Fruit fly (Drosophila melanogaster) whole organism, embryonic: ENCODE measurements around the gene CG8142.

Source experiments
- ATbp ChIP-seq: fragments of 200-800 bp; sonication (Bioruptor generic); optimal IDR thresholded peaks from 2 replicates; lab custom pipeline; 2017; ENCODE audit warnings: missing biosample characterization, mild to moderate bottlenecking, missing genetic modification characterization, missing genetic modification reagents
- Abd-B ChIP-seq: fragments of 200-800 bp; sonication (Bioruptor generic); optimal IDR thresholded peaks from 2 replicates; lab custom pipeline; 2018; ENCODE audit warnings: missing biosample characterization, mild to moderate bottlenecking, missing genetic modification characterization, moderate library complexity
- Antp ChIP-seq: fragments of 200-800 bp; sonication (Bioruptor generic); optimal IDR thresholded peaks from 3 replicates; lab custom pipeline; 2016; ENCODE audit warnings: missing biosample characterization, missing genetic modification characterization
- BEAF-32 ChIP-seq: fragments of 200-800 bp; sonication (Bioruptor generic); optimal IDR thresholded peaks from 3 replicates; lab custom pipeline; 2017; ENCODE audit warnings: missing biosample characterization, missing genetic modification characterization, mild to moderate bottlenecking, moderate library complexity, missing genetic modification reagents
- CG10267 ChIP-seq: fragments of 200-800 bp; sonication (Bioruptor generic); optimal IDR thresholded peaks from 2 replicates; lab custom pipeline; 2018; ENCODE audit warnings: missing biosample characterization, mild to moderate bottlenecking, missing genetic modification characterization, moderate library complexity
- CG10979 ChIP-seq: fragments of 200-800 bp; sonication (Bioruptor generic); optimal IDR thresholded peaks from 2 replicates; lab custom pipeline; 2018; ENCODE audit warnings: missing biosample characterization, mild to moderate bottlenecking, missing genetic modification characterization, moderate library complexity
- CG12071 ChIP-seq: fragments of 200-800 bp; sonication (Bioruptor generic); optimal IDR thresholded peaks from 3 replicates; lab custom pipeline; 2018; ENCODE audit warnings: missing biosample characterization, mild to moderate bottlenecking, missing genetic modification characterization
- CG12155 ChIP-seq: fragments of 200-800 bp; sonication (Bioruptor generic); optimal IDR thresholded peaks from 3 replicates; lab custom pipeline; 2016; ENCODE audit warnings: missing biosample characterization, missing genetic modification characterization
- CG12299 ChIP-seq: fragments of 200-800 bp; sonication (Bioruptor generic); optimal IDR thresholded peaks from 2 replicates; lab custom pipeline; 2018; ENCODE audit warnings: missing biosample characterization, mild to moderate bottlenecking, missing genetic modification characterization
- CG1647 ChIP-seq: fragments of 200-800 bp; sonication (Bioruptor generic); optimal IDR thresholded peaks from 3 replicates; lab custom pipeline; 2016; ENCODE audit warnings: missing biosample characterization, missing genetic modification characterization
- CG17186 ChIP-seq: fragments of 200-800 bp; sonication (Bioruptor generic); optimal IDR thresholded peaks from 3 replicates; lab custom pipeline; 2017; ENCODE audit warnings: missing biosample characterization, missing genetic modification reagents, missing genetic modification characterization
- CG17829 ChIP-seq: fragments of 200-800 bp; optimal IDR thresholded peaks from 2 replicates; lab custom pipeline; 2019; ENCODE audit warnings: missing biosample characterization, mild to moderate bottlenecking, missing genetic modification characterization, moderate library complexity
- CG17912 ChIP-seq: fragments of 200-800 bp; sonication (Bioruptor generic); optimal IDR thresholded peaks from 2 replicates; lab custom pipeline; 2018; ENCODE audit warnings: missing biosample characterization, mild to moderate bottlenecking, missing genetic modification characterization
- CG18262 ChIP-seq: fragments of 200-800 bp; optimal IDR thresholded peaks from 3 replicates; lab custom pipeline; 2019; ENCODE audit warnings: missing biosample characterization, mild to moderate bottlenecking, missing genetic modification characterization, moderate library complexity
- CG1832 ChIP-seq: fragments of 200-800 bp; sonication (Bioruptor generic); optimal IDR thresholded peaks from 2 replicates; lab custom pipeline; 2017; ENCODE audit warnings: missing biosample characterization, mild to moderate bottlenecking, missing genetic modification characterization, inconsistent platforms
- CG2120 ChIP-seq: fragments of 200-800 bp; sonication (Bioruptor generic); optimal IDR thresholded peaks from 3 replicates; lab custom pipeline; 2016; ENCODE audit warnings: missing biosample characterization, missing genetic modification characterization
- CG30431 ChIP-seq: fragments of 200-800 bp; sonication (Bioruptor generic); optimal IDR thresholded peaks from 2 replicates; lab custom pipeline; 2017; ENCODE audit warnings: missing biosample characterization, missing genetic modification characterization
- CG3995 ChIP-seq: fragments of 200-800 bp; sonication (Bioruptor generic); optimal IDR thresholded peaks from 3 replicates; lab custom pipeline; 2016; ENCODE audit warnings: missing biosample characterization, missing genetic modification characterization
- CG4360 ChIP-seq: fragments of 200-800 bp; sonication (Bioruptor generic); IDR thresholded peaks from 2 replicates; pipeline ENCODE4 v1.3.6; 2022; ENCODE audit warnings: missing biosample characterization, missing genetic modification characterization
- CG6765 ChIP-seq: fragments of 200-800 bp; sonication (Bioruptor generic); optimal IDR thresholded peaks from 3 replicates; lab custom pipeline; 2017; ENCODE audit warnings: missing biosample characterization, mild to moderate bottlenecking, missing genetic modification characterization
- CG7987 ChIP-seq: fragments of 200-800 bp; sonication (Bioruptor generic); optimal IDR thresholded peaks from 2 replicates; lab custom pipeline; 2018; ENCODE audit warnings: missing biosample characterization, mild to moderate bottlenecking, missing genetic modification characterization, moderate library complexity
- Dll ChIP-seq: fragments of 200-800 bp; sonication (Bioruptor generic); IDR thresholded peaks from 4 replicates; pipeline ENCODE4 v1.3.6; 2022; ENCODE audit warnings: missing biosample characterization, missing genetic modification characterization; ENCODE audit not compliant: partially characterized antibody
- Fer1 ChIP-seq: fragments of 200-800 bp; sonication (Bioruptor generic); optimal IDR thresholded peaks from 2 replicates; lab custom pipeline; 2017; ENCODE audit warnings: missing biosample characterization, mild to moderate bottlenecking, missing genetic modification characterization
- HmgZ ChIP-seq: fragments of 200-800 bp; sonication (Bioruptor generic); optimal IDR thresholded peaks from 2 replicates; lab custom pipeline; 2018; ENCODE audit warnings: missing biosample characterization, mild to moderate bottlenecking, missing genetic modification characterization
- MBD-R2 ChIP-seq: fragments of 200-800 bp; sonication (Bioruptor generic); IDR thresholded peaks from 2 replicates; pipeline ENCODE4 v1.3.6; 2022; ENCODE audit warnings: missing biosample characterization, missing genetic modification characterization
- Med ChIP-seq: fragments of 200-800 bp; sonication (Bioruptor generic); peaks from one replicate; lab custom pipeline; 2016; ENCODE audit warnings: missing biosample characterization, missing genetic modification characterization, mild to moderate bottlenecking, inconsistent platforms, moderate library complexity
- PHDP ChIP-seq: fragments of 200-800 bp; sonication (Bioruptor generic); optimal IDR thresholded peaks from 3 replicates; lab custom pipeline; 2018; ENCODE audit warnings: missing biosample characterization, mild to moderate bottlenecking, missing genetic modification characterization, moderate library complexity
- Pdp1 ChIP-seq, 2 experiments: fragments of 200-800 bp; sonication (Bioruptor generic); optimal IDR thresholded peaks; 3 replicates each; lab custom pipeline; 2016; ENCODE audit warnings: missing biosample characterization in 2 of 2, missing genetic modification characterization in 2 of 2, mild to moderate bottlenecking in 1 of 2, moderate library complexity in 1 of 2
- Ravus ChIP-seq: fragments of 200-800 bp; sonication (Bioruptor generic); IDR thresholded peaks from 2 replicates; pipeline ENCODE4 v1.3.6; 2022; ENCODE audit warnings: missing biosample characterization, missing genetic modification characterization
- Stat92E ChIP-seq, 3 experiments: fragments of >200 bp in 2 of 3; fragments of 200-800 bp in 1 of 3; sonication (Bioruptor generic) in 1 of 3; optimal IDR thresholded peaks; 2 replicates each; lab custom pipeline; 2017 to 2019; ENCODE audit warnings: missing biosample characterization in 3 of 3, missing genetic modification characterization in 3 of 3, mild to moderate bottlenecking in 1 of 3, moderate library complexity in 1 of 3
- Xbp1 ChIP-seq: fragments of 200-800 bp; sonication (Bioruptor generic); optimal IDR thresholded peaks from 3 replicates; lab custom pipeline; 2016; ENCODE audit warnings: missing biosample characterization, mild to moderate bottlenecking, missing genetic modification characterization
- bbx ChIP-seq: fragments of 200-800 bp; sonication (Bioruptor generic); IDR thresholded peaks from 2 replicates; pipeline ENCODE4 v1.3.6; 2022; ENCODE audit warnings: missing biosample characterization, missing genetic modification characterization; ENCODE audit not compliant: partially characterized antibody
- chn ChIP-seq: fragments of 200-800 bp; sonication (Bioruptor generic); optimal IDR thresholded peaks from 2 replicates; lab custom pipeline; 2016; ENCODE audit warnings: missing biosample characterization, missing genetic modification characterization
- disco-r ChIP-seq: fragments of 200-800 bp; sonication (Bioruptor generic); optimal IDR thresholded peaks from 2 replicates; lab custom pipeline; 2016; ENCODE audit warnings: missing biosample characterization, missing genetic modification characterization
- hbn ChIP-seq: fragments of 200-800 bp; sonication (Bioruptor generic); IDR thresholded peaks from 2 replicates; pipeline ENCODE4 v1.3.6; 2022; ENCODE audit warnings: missing biosample characterization, missing genetic modification characterization; ENCODE audit not compliant: partially characterized antibody
- lilli ChIP-seq: fragments of 200-800 bp; sonication (Bioruptor generic); optimal IDR thresholded peaks from 3 replicates; lab custom pipeline; 2016; ENCODE audit warnings: missing biosample characterization, missing genetic modification characterization
- mam ChIP-seq: fragments of 200-800 bp; sonication (Bioruptor generic); optimal IDR thresholded peaks from 3 replicates; lab custom pipeline; 2016; ENCODE audit warnings: missing biosample characterization, missing genetic modification characterization
- mld ChIP-seq: fragments of 200-800 bp; sonication (Bioruptor generic); IDR thresholded peaks from 3 replicates; pipeline ENCODE4 v1.3.6; 2022; ENCODE audit warnings: missing biosample characterization, missing genetic modification characterization; ENCODE audit not compliant: partially characterized antibody
- nerfin-2 ChIP-seq: fragments of 200-800 bp; sonication (Bioruptor generic); IDR thresholded peaks from 2 replicates; pipeline ENCODE4 v1.3.6; 2022; ENCODE audit warnings: missing biosample characterization, missing genetic modification characterization; ENCODE audit not compliant: partially characterized antibody
- phol ChIP-seq: fragments of 200-800 bp; sonication (Bioruptor generic); optimal IDR thresholded peaks from 3 replicates; lab custom pipeline; 2018; ENCODE audit warnings: missing biosample characterization, mild to moderate bottlenecking, missing genetic modification characterization, moderate library complexity
- psq ChIP-seq: fragments of 200-800 bp; sonication (Bioruptor generic); optimal IDR thresholded peaks from 2 replicates; lab custom pipeline; 2017; ENCODE audit warnings: missing biosample characterization, missing genetic modification characterization
- row ChIP-seq: fragments of 200-800 bp; sonication (Bioruptor generic); IDR thresholded peaks from 3 replicates; pipeline ENCODE4 v1.3.6; 2022; ENCODE audit warnings: missing biosample characterization, missing genetic modification characterization
- sr ChIP-seq: fragments of 200-800 bp; sonication (Bioruptor generic); IDR thresholded peaks from 3 replicates; pipeline ENCODE4 v1.3.6; 2022; ENCODE audit warnings: missing biosample characterization, missing genetic modification characterization
- tgo ChIP-seq: fragments of 200-800 bp; sonication (Bioruptor generic); IDR thresholded peaks from 3 replicates; pipeline ENCODE4 v1.3.6; 2022; ENCODE audit warnings: missing biosample characterization, missing genetic modification characterization
- tx ChIP-seq: fragments of 200-800 bp; sonication (Bioruptor generic); optimal IDR thresholded peaks from 2 replicates; lab custom pipeline; 2016; ENCODE audit warnings: missing biosample characterization, missing genetic modification characterization
- unc-4 ChIP-seq: fragments of 200-800 bp; sonication (Bioruptor generic); IDR thresholded peaks from 2 replicates; pipeline ENCODE4 v1.3.6; 2022; ENCODE audit warnings: missing biosample characterization, missing genetic modification characterization; ENCODE audit not compliant: partially characterized antibody
- wdn ChIP-seq: fragments of 200-800 bp; sonication (Bioruptor generic); IDR thresholded peaks from 2 replicates; pipeline ENCODE4 v1.3.6; 2022; ENCODE audit warnings: missing biosample characterization, missing genetic modification characterization
- zen ChIP-seq: fragments of 200-800 bp; sonication (Bioruptor generic); optimal IDR thresholded peaks from 3 replicates; lab custom pipeline; 2018; ENCODE audit warnings: missing biosample characterization, mild to moderate bottlenecking, missing genetic modification characterization, moderate library complexity
- zen2 ChIP-seq: fragments of 200-800 bp; sonication (Bioruptor generic); IDR thresholded peaks from 3 replicates; pipeline ENCODE4 v1.3.6; 2022; ENCODE audit warnings: missing biosample characterization, missing genetic modification characterization; ENCODE audit not compliant: partially characterized antibody
- zfh2 ChIP-seq: fragments of 200-800 bp; sonication (Bioruptor generic); optimal IDR thresholded peaks from 2 replicates; lab custom pipeline; 2016; ENCODE audit warnings: missing biosample characterization, missing genetic modification characterization

The CG8142 gene

dm6 chrX:17860711-17861110 is 16.2 kb upstream of the CG8142 start, which contains the start of the genes Arp8 and CG6769 (continued):
- TF ChIP-seq phol (tag; lab: Kevin White, UChicago) = peak; percentile 54
- TF ChIP-seq Med (GFP tag; lab: Kevin White, UChicago) = peak; percentile 82
- TF ChIP-seq bbx (GFP tag; lab: Robert Waterston, UW) = no peak
- TF ChIP-seq Xbp1 = peak; percentile 6
- peak; percentile 64 for TF ChIP-seq row (GFP tag; lab: Robert Waterston, UW)
- TF ChIP-seq Antp (GFP tag; lab: Kevin White, UChicago) = no peak
- TF ChIP-seq CG1832 (GFP tag; lab: Kevin White, UChicago) = no peak
- no peak for TF ChIP-seq zfh2
- TF ChIP-seq mld (GFP tag; lab: Robert Waterston, UW) = no peak
- TF ChIP-seq CG18262 (tag; lab: Kevin White, UChicago) = peak; percentile 21
- peak; percentile 41 for TF ChIP-seq CG2120 (GFP tag; lab: Kevin White, UChicago)
- peak; percentile 74 for TF ChIP-seq MBD-R2 (GFP tag; lab: Robert Waterston, UW)
- TF ChIP-seq zen (tag; lab: Kevin White, UChicago) = peak; percentile 4
- no peak for TF ChIP-seq CG12071 (GFP tag; lab: Kevin White, UChicago)
- TF ChIP-seq hbn (GFP tag; lab: Robert Waterston, UW) = no peak
- peak; percentile 27; the same call in 1 of the 2 replicates for TF ChIP-seq CG4360 (GFP tag; lab: Robert Waterston, UW)
- TF ChIP-seq nerfin-2 (GFP tag; lab: Robert Waterston, UW) = no peak
- TF ChIP-seq lilli (GFP tag; lab: Kevin White, UChicago) = peak; percentile 6
- TF ChIP-seq CG10267 (tag; lab: Kevin White, UChicago) = peak; percentile 52
- no peak for TF ChIP-seq ATbp (GFP tag; lab: Kevin White, UChicago)
- no peak for TF ChIP-seq tx (GFP tag; lab: Kevin White, UChicago)
- no peak for TF ChIP-seq disco-r
- TF ChIP-seq CG12299 (tag; lab: Kevin White, UChicago) = peak; percentile 17
- no peak for TF ChIP-seq CG3995
- peak; percentile 40 for TF ChIP-seq CG10979
- TF ChIP-seq Abd-B (GFP tag; lab: Kevin White, UChicago) = no peak
- 0 out of 2 replicates have a peak, but pooled peaks have one; percentile 18 for TF ChIP-seq unc-4 (GFP tag; lab: Robert Waterston, UW)
- TF ChIP-seq Ravus (GFP tag; lab: Robert Waterston, UW) = no peak
- TF ChIP-seq PHDP (tag; lab: Kevin White, UChicago) = peak; percentile 2
- no peak for TF ChIP-seq CG1647 (GFP tag; lab: Kevin White, UChicago)
- no peak for TF ChIP-seq Stat92E (GFP tag; optimal IDR thresholded peaks at IDR 0.05; lab: Kevin White, UChicago)
- TF ChIP-seq CG17829 (tag; lab: Kevin White, UChicago) = peak; percentile 27
- TF ChIP-seq mam (GFP tag; lab: Kevin White, UChicago) = no peak
- TF ChIP-seq chn (GFP tag; lab: Kevin White, UChicago) = no peak
- TF ChIP-seq tgo (GFP tag; lab: Robert Waterston, UW) = no peak
- no peak for TF ChIP-seq CG12155
- TF ChIP-seq Fer1 (GFP tag; lab: Kevin White, UChicago) = peak; percentile 45
- TF ChIP-seq CG17912 = no peak
- no peak for TF ChIP-seq CG7987
- no peak for TF ChIP-seq CG30431 (GFP tag; lab: Kevin White, UChicago)
- peak in 1 of 2 experiments; percentile 26 for TF ChIP-seq Pdp1 (GFP tag; optimal IDR thresholded peaks at IDR 0.05; lab: Kevin White, UChicago)
- TF ChIP-seq CG17186 (GFP tag; lab: Kevin White, UChicago) = peak; percentile 46
- peak; percentile 30 for TF ChIP-seq HmgZ (tag; lab: Kevin White, UChicago)
- TF ChIP-seq wdn (GFP tag; lab: Robert Waterston, UW) = no peak
- TF ChIP-seq zen2 (GFP tag; lab: Robert Waterston, UW) = no peak
- TF ChIP-seq psq (GFP tag; lab: Kevin White, UChicago) = no peak
- TF ChIP-seq BEAF-32 (GFP tag; lab: Kevin White, UChicago) = peak; percentile 43
- TF ChIP-seq CG6765 (GFP tag; lab: Kevin White, UChicago) = no peak
- TF ChIP-seq Dll (GFP tag; lab: Robert Waterston, UW) = no peak
- TF ChIP-seq sr = no peak
